Fruit fly (Drosophila melanogaster) whole organism, embryonic: ENCODE measurements around the gene Cwc25.

ENCODE experiments used
- CG10267 ChIP-seq: fragments of 200-800 bp; sonication (Bioruptor generic); optimal IDR thresholded peaks from 2 replicates; lab custom pipeline; 2018; ENCODE audit warnings: missing biosample characterization, mild to moderate bottlenecking, missing genetic modification characterization, moderate library complexity
- CG11456 ChIP-seq: fragments of 200-800 bp; sonication (Bioruptor generic); IDR thresholded peaks from 3 replicates; pipeline ENCODE4 v1.3.6; 2022; ENCODE audit warnings: missing biosample characterization, missing genetic modification characterization
- CG11504 ChIP-seq: fragments of 200-800 bp; sonication (Bioruptor generic); optimal IDR thresholded peaks from 3 replicates; lab custom pipeline; 2019; ENCODE audit warnings: missing biosample characterization, mild to moderate bottlenecking, missing genetic modification characterization, moderate library complexity
- CG11560 ChIP-seq: fragments of 200-800 bp; sonication (Bioruptor generic); IDR thresholded peaks from 3 replicates; pipeline ENCODE4 v1.3.6; 2022; ENCODE audit warnings: missing biosample characterization, missing genetic modification characterization
- CG11695 ChIP-seq: fragments of 200-800 bp; sonication (Bioruptor generic); IDR thresholded peaks from 3 replicates; pipeline ENCODE4 v1.3.6; 2022; ENCODE audit warnings: missing biosample characterization, missing genetic modification characterization
- CG12236 ChIP-seq: fragments of 200-800 bp; sonication (Bioruptor generic); optimal IDR thresholded peaks from 2 replicates; lab custom pipeline; 2016; ENCODE audit warnings: missing biosample characterization, missing genetic modification characterization
- CG12744 ChIP-seq: fragments of 200-800 bp; sonication (Bioruptor generic); optimal IDR thresholded peaks from 2 replicates; lab custom pipeline; 2016; ENCODE audit warnings: missing biosample characterization, missing genetic modification characterization
- CG12942 ChIP-seq: fragments of 200-800 bp; sonication (Bioruptor generic); optimal IDR thresholded peaks from 3 replicates; lab custom pipeline; 2016; ENCODE audit warnings: missing biosample characterization, missing genetic modification characterization
- CG14667 ChIP-seq: fragments of 200-800 bp; sonication (Bioruptor generic); IDR thresholded peaks from 2 replicates; pipeline ENCODE4 v1.3.6; 2022; ENCODE audit warnings: missing biosample characterization, missing genetic modification characterization
- CG14965 ChIP-seq: fragments of 200-800 bp; sonication (Bioruptor generic); optimal IDR thresholded peaks from 2 replicates; lab custom pipeline; 2016; ENCODE audit warnings: missing biosample characterization, missing genetic modification characterization, borderline replicate concordance
- CG2120 ChIP-seq: fragments of 200-800 bp; sonication (Bioruptor generic); optimal IDR thresholded peaks from 3 replicates; lab custom pipeline; 2016; ENCODE audit warnings: missing biosample characterization, missing genetic modification characterization
- CG32532 ChIP-seq: fragments of 200-800 bp; sonication (Bioruptor generic); IDR thresholded peaks from 2 replicates; pipeline ENCODE4 v1.3.6; 2022; ENCODE audit warnings: missing biosample characterization, missing genetic modification characterization
- CG33557 ChIP-seq: fragments of 200-800 bp; sonication (Bioruptor generic); optimal IDR thresholded peaks from 2 replicates; lab custom pipeline; 2019; ENCODE audit warnings: missing biosample characterization, mild to moderate bottlenecking, missing genetic modification characterization, moderate library complexity
- CG34376 ChIP-seq: fragments of 200-800 bp; sonication (Bioruptor generic); optimal IDR thresholded peaks from 2 replicates; lab custom pipeline; 2018; ENCODE audit warnings: missing biosample characterization, mild to moderate bottlenecking, missing genetic modification characterization
- CG4282 ChIP-seq: fragments of 200-800 bp; sonication (Bioruptor generic); optimal IDR thresholded peaks from 2 replicates; lab custom pipeline; 2016; ENCODE audit warnings: missing biosample characterization, missing genetic modification characterization
- CG43689 ChIP-seq: fragments of 200-800 bp; sonication (Bioruptor generic); IDR thresholded peaks from 2 replicates; pipeline ENCODE4 v1.3.6; 2022; ENCODE audit warnings: missing biosample characterization, missing genetic modification characterization
- CG6654 ChIP-seq: fragments of 200-800 bp; sonication (Bioruptor generic); optimal IDR thresholded peaks from 2 replicates; lab custom pipeline; 2017; ENCODE audit warnings: missing biosample characterization, mild to moderate bottlenecking, missing genetic modification characterization
- CG8388 ChIP-seq: fragments of 200-800 bp; sonication (Bioruptor generic); optimal IDR thresholded peaks from 2 replicates; lab custom pipeline; 2019; ENCODE audit warnings: missing biosample characterization, mild to moderate bottlenecking, missing genetic modification characterization, moderate library complexity
- CG9797 ChIP-seq: fragments of 200-800 bp; sonication (Bioruptor generic); optimal IDR thresholded peaks from 3 replicates; lab custom pipeline; 2018; ENCODE audit warnings: missing biosample characterization, mild to moderate bottlenecking, missing genetic modification characterization
- CrebB ChIP-seq: fragments of 200-800 bp; sonication (Bioruptor generic); optimal IDR thresholded peaks from 3 replicates; lab custom pipeline; 2018; ENCODE audit warnings: missing biosample characterization, mild to moderate bottlenecking, missing genetic modification characterization
- D19B ChIP-seq: fragments of 200-800 bp; sonication (Bioruptor generic); optimal IDR thresholded peaks from 2 replicates; lab custom pipeline; 2017; ENCODE audit warnings: missing biosample characterization, mild to moderate bottlenecking, missing genetic modification characterization
- Dip2 ChIP-seq: fragments of 200-800 bp; sonication (Bioruptor generic); IDR thresholded peaks from 2 replicates; pipeline ENCODE4 v1.3.6; 2022; ENCODE audit warnings: missing biosample characterization, missing genetic modification characterization
- HLHmδ ChIP-seq: fragments of 200-800 bp; sonication (Bioruptor generic); optimal IDR thresholded peaks from 2 replicates; lab custom pipeline; 2018; ENCODE audit warnings: missing biosample characterization, mild to moderate bottlenecking, missing genetic modification characterization, moderate library complexity
- Hr51 ChIP-seq, 2 experiments: fragments of 200-800 bp; sonication (Bioruptor generic); optimal IDR thresholded peaks; 2 replicates in 1 of 2; 3 replicates in 1 of 2; lab custom pipeline; 2016 to 2018; ENCODE audit warnings: missing biosample characterization in 2 of 2, missing genetic modification characterization in 2 of 2, mild to moderate bottlenecking in 1 of 2, moderate library complexity in 1 of 2
- Oaz ChIP-seq: fragments of 200-800 bp; sonication (Bioruptor generic); IDR thresholded peaks from 2 replicates; pipeline ENCODE4 v1.3.6; 2022; ENCODE audit warnings: missing biosample characterization, missing genetic modification characterization
- Side ChIP-seq: fragments of 200-800 bp; sonication (Bioruptor generic); optimal IDR thresholded peaks from 2 replicates; lab custom pipeline; 2016; ENCODE audit warnings: missing biosample characterization, missing genetic modification characterization
- Sry-β ChIP-seq: fragments of 200-800 bp; sonication (Bioruptor generic); optimal IDR thresholded peaks from 2 replicates; lab custom pipeline; 2018; ENCODE audit warnings: missing biosample characterization, mild to moderate bottlenecking, missing genetic modification characterization, moderate library complexity
- aop ChIP-seq: fragments of 200-800 bp; sonication (Bioruptor generic); IDR thresholded peaks from 2 replicates; pipeline ENCODE4 v1.3.6; 2022; ENCODE audit warnings: missing biosample characterization, missing genetic modification characterization
- chn ChIP-seq: fragments of 200-800 bp; sonication (Bioruptor generic); optimal IDR thresholded peaks from 2 replicates; lab custom pipeline; 2016; ENCODE audit warnings: missing biosample characterization, missing genetic modification characterization
- crc ChIP-seq: fragments of 200-800 bp; sonication (Bioruptor generic); optimal IDR thresholded peaks from 2 replicates; lab custom pipeline; 2016; ENCODE audit warnings: missing biosample characterization, missing genetic modification characterization
- cwo ChIP-seq: fragments of 200-800 bp; sonication (Bioruptor generic); optimal IDR thresholded peaks from 3 replicates; lab custom pipeline; 2017; ENCODE audit warnings: missing biosample characterization, missing genetic modification characterization, mild to moderate bottlenecking, moderate library complexity, missing genetic modification reagents
- fru ChIP-seq: fragments of >200 bp; optimal IDR thresholded peaks from 2 replicates; lab custom pipeline; 2017
- ham ChIP-seq: fragments of 200-800 bp; sonication (Bioruptor generic); IDR thresholded peaks from 2 replicates; pipeline ENCODE4 v1.3.6; 2022; ENCODE audit warnings: missing biosample characterization, missing genetic modification characterization
- hbn ChIP-seq: fragments of 200-800 bp; sonication (Bioruptor generic); IDR thresholded peaks from 2 replicates; pipeline ENCODE4 v1.3.6; 2022; ENCODE audit warnings: missing biosample characterization, missing genetic modification characterization; ENCODE audit not compliant: partially characterized antibody
- hkb ChIP-seq, 2 experiments: fragments of 200-800 bp in 1 of 2; fragments of >200 bp in 1 of 2; sonication (Bioruptor generic) in 1 of 2; IDR thresholded peaks in 1 of 2; optimal IDR thresholded peaks in 1 of 2; 2 replicates each; pipeline versions ENCODE4 v1.3.6 to Lab custom; 2017 to 2022; ENCODE audit warnings: missing biosample characterization in 1 of 2, missing genetic modification characterization in 1 of 2
- inv ChIP-seq: fragments of 200-800 bp; sonication (Bioruptor generic); IDR thresholded peaks from 2 replicates; pipeline ENCODE4 v1.3.6; 2022; ENCODE audit warnings: missing biosample characterization, missing genetic modification characterization; ENCODE audit not compliant: partially characterized antibody
- jigr1 ChIP-seq: fragments of 200-800 bp; sonication (Bioruptor generic); IDR thresholded peaks from 3 replicates; pipeline ENCODE4 v1.3.6; 2022; ENCODE audit warnings: missing biosample characterization, missing genetic modification characterization
- jumu ChIP-seq: fragments of 200-800 bp; sonication (Bioruptor generic); optimal IDR thresholded peaks from 3 replicates; lab custom pipeline; 2016; ENCODE audit warnings: missing biosample characterization, missing genetic modification characterization
- nau ChIP-seq: fragments of 200-800 bp; sonication (Bioruptor generic); optimal IDR thresholded peaks from 3 replicates; lab custom pipeline; 2017; ENCODE audit warnings: missing biosample characterization, mild to moderate bottlenecking, missing genetic modification characterization, missing genetic modification reagents
- oc ChIP-seq: fragments of 200-800 bp; sonication (Bioruptor generic); optimal IDR thresholded peaks from 2 replicates; lab custom pipeline; 2018; ENCODE audit warnings: missing biosample characterization, mild to moderate bottlenecking, missing genetic modification characterization, moderate library complexity
- onecut ChIP-seq: fragments of 200-800 bp; sonication (Bioruptor generic); IDR thresholded peaks from 2 replicates; pipeline ENCODE4 v1.3.6; 2022; ENCODE audit warnings: missing biosample characterization, missing genetic modification characterization
- pzg ChIP-seq: fragments of 200-800 bp; sonication (Bioruptor generic); optimal IDR thresholded peaks from 3 replicates; lab custom pipeline; 2018; ENCODE audit warnings: missing biosample characterization, mild to moderate bottlenecking, missing genetic modification characterization, moderate library complexity
- sd ChIP-seq: fragments of 200-800 bp; sonication (Bioruptor generic); optimal IDR thresholded peaks from 3 replicates; lab custom pipeline; 2018; ENCODE audit warnings: missing biosample characterization, mild to moderate bottlenecking, missing genetic modification characterization, moderate library complexity
- sens ChIP-seq: fragments of 200-800 bp; sonication (Bioruptor generic); peaks from one replicate; lab custom pipeline; 2016; ENCODE audit warnings: missing biosample characterization, missing genetic modification characterization
- slbo ChIP-seq: fragments of 200-800 bp; sonication (Bioruptor generic); IDR thresholded peaks from 2 replicates; pipeline ENCODE4 v1.3.6; 2022; ENCODE audit warnings: missing biosample characterization, missing genetic modification characterization
- slou ChIP-seq: fragments of 200-800 bp; sonication (Bioruptor generic); optimal IDR thresholded peaks from 3 replicates; lab custom pipeline; 2016; ENCODE audit warnings: missing biosample characterization, missing genetic modification characterization
- sob ChIP-seq: fragments of 200-800 bp; sonication (Bioruptor generic); IDR thresholded peaks from 2 replicates; pipeline ENCODE4 v1.3.6; 2022; ENCODE audit warnings: missing biosample characterization, missing genetic modification characterization
- stwl ChIP-seq: fragments of 200-800 bp; sonication (Bioruptor generic); optimal IDR thresholded peaks from 3 replicates; lab custom pipeline; 2018; ENCODE audit warnings: missing biosample characterization, mild to moderate bottlenecking, missing genetic modification characterization, moderate library complexity
- vfl ChIP-seq: fragments of 200-800 bp; sonication (Bioruptor generic); optimal IDR thresholded peaks from 2 replicates; lab custom pipeline; 2016; ENCODE audit warnings: missing biosample characterization, missing genetic modification characterization

The Cwc25 gene

DNA sequence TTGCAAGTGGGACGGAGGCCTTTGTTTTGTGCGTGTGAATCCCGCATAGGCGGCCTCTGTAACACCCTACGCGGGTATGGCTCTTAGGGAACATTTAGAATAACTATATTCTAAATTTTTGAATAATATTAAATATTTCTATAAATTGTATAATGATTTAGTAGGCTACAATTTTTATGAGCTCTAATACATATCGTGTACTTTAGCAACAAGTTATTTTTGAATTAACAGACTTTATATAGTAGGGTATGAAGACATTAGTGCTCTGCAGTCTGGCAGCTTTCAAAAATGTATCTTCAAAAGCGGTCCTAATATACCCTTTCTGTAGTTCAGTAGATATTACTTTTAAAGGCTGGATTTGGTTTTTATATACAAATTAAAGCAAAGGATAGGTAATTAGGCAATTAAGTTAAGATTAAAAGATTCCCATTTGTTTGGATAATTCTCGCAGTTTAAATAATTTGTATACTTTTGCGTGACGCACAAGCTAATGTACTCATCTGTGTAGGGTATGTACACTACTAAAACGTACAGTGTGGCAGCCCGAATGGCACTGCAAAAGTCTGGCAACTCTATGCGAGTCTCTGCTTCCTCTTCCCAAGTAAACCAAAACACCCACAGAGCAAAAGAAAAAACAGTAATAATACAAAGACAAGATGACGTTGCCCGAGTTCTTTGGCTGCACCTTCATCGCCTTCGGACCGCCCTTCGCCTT is 20.9 kb downstream of the Cwc25 start, which contains the start of the genes Snx21 and aph-1 (continued):
- TF ChIP-seq CG33557 (GFP tag; lab: Kevin White, UChicago) = peak; percentile 88
- peak; percentile 80 for TF ChIP-seq CrebB (tag; lab: Kevin White, UChicago)
- TF ChIP-seq D19B (GFP tag; lab: Kevin White, UChicago) = peak; percentile 83
- TF ChIP-seq aop = 0 out of 2 replicates have a peak, but pooled peaks have one; percentile 18
- TF ChIP-seq Oaz (GFP tag; lab: Robert Waterston, UW) = peak; percentile 80
- TF ChIP-seq inv (GFP tag; lab: Robert Waterston, UW) = 0 out of 2 replicates have a peak, but pooled peaks have one; percentile 6
- TF ChIP-seq CG14965 (GFP tag; lab: Kevin White, UChicago) = no peak
- peak; percentile 20 for TF ChIP-seq HLHmδ (GFP tag; lab: Kevin White, UChicago)
- TF ChIP-seq fru = no peak
- peak; percentile 77 for TF ChIP-seq sd (tag; lab: Kevin White, UChicago)
- peak; percentile 38 for TF ChIP-seq Sry-β (GFP tag; lab: Kevin White, UChicago)
- TF ChIP-seq CG32532 (GFP tag; lab: Robert Waterston, UW) = peak; percentile 92
- TF ChIP-seq Dip2 (GFP tag; lab: Robert Waterston, UW) = peak; percentile 39; the same call in 1 of the 2 replicates
- TF ChIP-seq CG12942 (GFP tag; lab: Kevin White, UChicago) = peak; percentile 89
- TF ChIP-seq slbo = peak; percentile 89
- peak; percentile 87 for TF ChIP-seq jumu (GFP tag; lab: Kevin White, UChicago)
- TF ChIP-seq hbn (GFP tag; lab: Robert Waterston, UW) = no peak
- TF ChIP-seq CG14667 (GFP tag; lab: Robert Waterston, UW) = peak; percentile 77
- TF ChIP-seq CG34376 = peak; percentile 82
- TF ChIP-seq Hr51 (GFP tag; optimal IDR thresholded peaks at IDR 0.05; lab: Kevin White, UChicago) = peak; percentile 90 to 95
- TF ChIP-seq jigr1 (GFP tag; lab: Robert Waterston, UW) = peak; percentile 77; the same call in 2 of the 3 replicates
- peak; percentile 81; the same call in 2 of the 3 replicates for TF ChIP-seq CG11560 (tag; lab: Robert Waterston, UW)
- TF ChIP-seq chn = peak; percentile 89
- TF ChIP-seq oc (tag; lab: Kevin White, UChicago) = peak; percentile 87
- TF ChIP-seq CG12236 (GFP tag; lab: Kevin White, UChicago) = peak; percentile 54
- peak; percentile 88 for TF ChIP-seq CG11456
- peak; percentile 69 for TF ChIP-seq CG6654 (GFP tag; lab: Kevin White, UChicago)
- TF ChIP-seq sens = peak; percentile 98
- TF ChIP-seq sob (GFP tag; lab: Robert Waterston, UW) = peak; percentile 90
- peak; percentile 90 for TF ChIP-seq Side (GFP tag; lab: Kevin White, UChicago)
- TF ChIP-seq CG11504 (tag; lab: Kevin White, UChicago) = peak; percentile 93
- peak; percentile 86 for TF ChIP-seq CG10267 (tag; lab: Kevin White, UChicago)
- peak; percentile 67 for TF ChIP-seq ham (GFP tag; lab: Robert Waterston, UW)
- peak; percentile 52 for TF ChIP-seq CG43689
- TF ChIP-seq crc (GFP tag; lab: Kevin White, UChicago) = peak; percentile 74
- peak; percentile 88 for TF ChIP-seq vfl
- peak; percentile 56 for TF ChIP-seq pzg (GFP tag; lab: Kevin White, UChicago)
- TF ChIP-seq CG8388 (GFP tag; lab: Kevin White, UChicago) = peak; percentile 90
- peak; percentile 93 for TF ChIP-seq CG11695 (GFP tag; lab: Robert Waterston, UW)
- TF ChIP-seq CG12744 (GFP tag; lab: Kevin White, UChicago) = peak; percentile 26
- peak; percentile 89 for TF ChIP-seq cwo (GFP tag; lab: Kevin White, UChicago)
- peak; percentile 40 for TF ChIP-seq hkb (optimal IDR thresholded peaks at IDR 0.05; lab: Kevin White, UChicago)
- peak; percentile 91 for TF ChIP-seq hkb (GFP tag; IDR thresholded peaks at IDR 0.05; lab: Robert Waterston, UW)
- TF ChIP-seq nau = peak; percentile 82
- peak; percentile 80 for TF ChIP-seq onecut
- peak; percentile 64 for TF ChIP-seq CG4282 (GFP tag; lab: Kevin White, UChicago)
- TF ChIP-seq slou = peak; percentile 84
- peak; percentile 94 for TF ChIP-seq CG2120 (GFP tag; lab: Kevin White, UChicago)
- TF ChIP-seq CG9797 (GFP tag; lab: Kevin White, UChicago) = peak; percentile 13
- TF ChIP-seq stwl = peak; percentile 46
